Fruit fly (Drosophila melanogaster) whole organism, embryonic: ENCODE measurements around the gene CG15547.
A peak's percentile ranks its signal among the peaks of the same experiment; 100 is the strongest.

Source experiments
- ATbp ChIP-seq: fragments of 200-800 bp; sonication (Bioruptor generic); optimal IDR thresholded peaks from 2 replicates; lab custom pipeline; 2017; ENCODE audit warnings: missing biosample characterization, mild to moderate bottlenecking, missing genetic modification characterization, missing genetic modification reagents
- Ada2b ChIP-seq: fragments of 200-800 bp; sonication (Bioruptor generic); IDR thresholded peaks from 2 replicates; pipeline ENCODE4 v1.3.6; 2022; ENCODE audit warnings: missing biosample characterization, missing genetic modification characterization
- Atf-2 ChIP-seq: fragments of 200-800 bp; sonication (Bioruptor generic); optimal IDR thresholded peaks from 2 replicates; lab custom pipeline; 2016; ENCODE audit warnings: missing biosample characterization, missing genetic modification characterization
- CG1024 ChIP-seq: fragments of 200-800 bp; sonication (Bioruptor generic); IDR thresholded peaks from 2 replicates; pipeline ENCODE4 v1.3.6; 2022; ENCODE audit warnings: missing biosample characterization, missing genetic modification characterization
- CG10543 ChIP-seq: fragments of 200-800 bp; sonication (Bioruptor generic); optimal IDR thresholded peaks from 3 replicates; lab custom pipeline; 2017; ENCODE audit warnings: missing biosample characterization, mild to moderate bottlenecking, missing genetic modification characterization, moderate library complexity
- CG10959 ChIP-seq: fragments of 200-800 bp; sonication (Bioruptor generic); IDR thresholded peaks from 2 replicates; pipeline ENCODE4 v1.3.6; 2022; ENCODE audit warnings: missing biosample characterization, missing genetic modification characterization
- CG1233 ChIP-seq: fragments of 200-800 bp; sonication (Bioruptor generic); optimal IDR thresholded peaks from 4 replicates; lab custom pipeline; 2018; ENCODE audit warnings: missing biosample characterization, mild to moderate bottlenecking, missing genetic modification characterization
- CG14050 ChIP-seq: fragments of 200-800 bp; sonication (Bioruptor generic); IDR thresholded peaks from 3 replicates; pipeline ENCODE4 v1.3.6; 2022; ENCODE audit warnings: missing biosample characterization, missing genetic modification characterization
- CG14667 ChIP-seq: fragments of 200-800 bp; sonication (Bioruptor generic); IDR thresholded peaks from 2 replicates; pipeline ENCODE4 v1.3.6; 2022; ENCODE audit warnings: missing biosample characterization, missing genetic modification characterization
- CG15269 ChIP-seq: fragments of 200-800 bp; sonication (Bioruptor generic); optimal IDR thresholded peaks from 2 replicates; lab custom pipeline; 2018; ENCODE audit warnings: missing biosample characterization, mild to moderate bottlenecking, missing genetic modification characterization, moderate library complexity
- CG1647 ChIP-seq: fragments of 200-800 bp; sonication (Bioruptor generic); optimal IDR thresholded peaks from 3 replicates; lab custom pipeline; 2016; ENCODE audit warnings: missing biosample characterization, missing genetic modification characterization
- CG17802 ChIP-seq: fragments of 200-800 bp; sonication (Bioruptor generic); optimal IDR thresholded peaks from 2 replicates; lab custom pipeline; 2018; ENCODE audit warnings: missing biosample characterization, mild to moderate bottlenecking, missing genetic modification characterization, moderate library complexity
- CG18764 ChIP-seq: fragments of 200-800 bp; sonication (Bioruptor generic); optimal IDR thresholded peaks from 3 replicates; lab custom pipeline; 2016; ENCODE audit warnings: missing biosample characterization, missing genetic modification characterization
- CG2678 ChIP-seq: fragments of 200-800 bp; sonication (Bioruptor generic); optimal IDR thresholded peaks from 3 replicates; lab custom pipeline; 2019; ENCODE audit warnings: missing biosample characterization, mild to moderate bottlenecking, missing genetic modification characterization, moderate library complexity
- CG34224 ChIP-seq: fragments of 200-800 bp; sonication (Bioruptor generic); IDR thresholded peaks from 3 replicates; pipeline ENCODE4 v1.3.6; 2022; ENCODE audit warnings: missing biosample characterization, missing genetic modification characterization; ENCODE audit not compliant: partially characterized antibody
- CG34376 ChIP-seq: fragments of 200-800 bp; sonication (Bioruptor generic); optimal IDR thresholded peaks from 2 replicates; lab custom pipeline; 2018; ENCODE audit warnings: missing biosample characterization, mild to moderate bottlenecking, missing genetic modification characterization
- CG4282 ChIP-seq: fragments of 200-800 bp; sonication (Bioruptor generic); optimal IDR thresholded peaks from 2 replicates; lab custom pipeline; 2016; ENCODE audit warnings: missing biosample characterization, missing genetic modification characterization
- CG7928 ChIP-seq: fragments of 200-800 bp; sonication (Bioruptor generic); optimal IDR thresholded peaks from 2 replicates; lab custom pipeline; 2017; ENCODE audit warnings: missing biosample characterization, mild to moderate bottlenecking, missing genetic modification characterization
- CG8290 ChIP-seq, 3 experiments: fragments of 200-800 bp; sonication (Bioruptor generic); optimal IDR thresholded peaks; 2 replicates each; lab custom pipeline; 2016 to 2019; ENCODE audit warnings: missing biosample characterization in 3 of 3, missing genetic modification characterization in 3 of 3, mild to moderate bottlenecking in 2 of 3, moderate library complexity in 1 of 3
- CG8924 ChIP-seq: fragments of 200-800 bp; optimal IDR thresholded peaks from 3 replicates; lab custom pipeline; 2019; ENCODE audit warnings: missing biosample characterization, mild to moderate bottlenecking, missing genetic modification characterization, moderate library complexity
- CkIIα-i1 ChIP-seq: fragments of 200-800 bp; sonication (Bioruptor generic); IDR thresholded peaks from 2 replicates; pipeline ENCODE4 v1.3.6; 2022; ENCODE audit warnings: missing biosample characterization, missing genetic modification characterization
- CoRest ChIP-seq: fragments of 200-800 bp; sonication (Bioruptor generic); optimal IDR thresholded peaks from 3 replicates; lab custom pipeline; 2018; ENCODE audit warnings: missing biosample characterization, mild to moderate bottlenecking, missing genetic modification characterization, moderate library complexity
- Dek ChIP-seq: fragments of 200-800 bp; sonication (Bioruptor generic); optimal IDR thresholded peaks from 3 replicates; lab custom pipeline; 2019; ENCODE audit warnings: missing biosample characterization, mild to moderate bottlenecking, missing genetic modification characterization, moderate library complexity
- Ets65A ChIP-seq: fragments of 200-800 bp; sonication (Bioruptor generic); peaks from one replicate; lab custom pipeline; 2016; ENCODE audit warnings: missing biosample characterization, missing genetic modification characterization
- Fer1 ChIP-seq: fragments of 200-800 bp; sonication (Bioruptor generic); optimal IDR thresholded peaks from 2 replicates; lab custom pipeline; 2017; ENCODE audit warnings: missing biosample characterization, mild to moderate bottlenecking, missing genetic modification characterization
- Gsc ChIP-seq: fragments of 200-800 bp; sonication (Bioruptor generic); IDR thresholded peaks from 2 replicates; pipeline ENCODE4 v1.3.6; 2022; ENCODE audit warnings: missing biosample characterization, missing genetic modification characterization
- H2.0 ChIP-seq: fragments of 200-800 bp; sonication (Bioruptor generic); IDR thresholded peaks from 2 replicates; pipeline ENCODE4 v1.3.6; 2022; ENCODE audit warnings: missing biosample characterization, missing genetic modification characterization
- HLH54F ChIP-seq: fragments of 200-800 bp; sonication (Bioruptor generic); optimal IDR thresholded peaks from 3 replicates; lab custom pipeline; 2016; ENCODE audit warnings: missing biosample characterization, missing genetic modification characterization
- MTF-1 ChIP-seq: fragments of 200-800 bp; sonication (Bioruptor generic); optimal IDR thresholded peaks from 2 replicates; lab custom pipeline; 2018; ENCODE audit warnings: missing biosample characterization, mild to moderate bottlenecking, missing genetic modification characterization, borderline replicate concordance
- Opbp ChIP-seq: fragments of 200-800 bp; sonication (Bioruptor generic); IDR thresholded peaks from 3 replicates; pipeline ENCODE4 v1.3.6; 2022; ENCODE audit warnings: missing biosample characterization, missing genetic modification characterization; ENCODE audit not compliant: partially characterized antibody
- Spps ChIP-seq: fragments of 200-800 bp; sonication (Bioruptor generic); optimal IDR thresholded peaks from 2 replicates; lab custom pipeline; 2018; ENCODE audit warnings: missing biosample characterization, mild to moderate bottlenecking, missing genetic modification characterization
- al ChIP-seq: fragments of 200-800 bp; sonication (Bioruptor generic); IDR thresholded peaks from 2 replicates; pipeline ENCODE4 v1.3.6; 2022; ENCODE audit warnings: missing biosample characterization, missing genetic modification characterization
- bbx ChIP-seq: fragments of 200-800 bp; sonication (Bioruptor generic); IDR thresholded peaks from 2 replicates; pipeline ENCODE4 v1.3.6; 2022; ENCODE audit warnings: missing biosample characterization, missing genetic modification characterization; ENCODE audit not compliant: partially characterized antibody
- croc ChIP-seq: fragments of 200-800 bp; sonication (Bioruptor generic); conservative IDR thresholded peaks from 3 replicates; pipeline ENCODE4 v1.3.6; 2022; ENCODE audit warnings: missing biosample characterization, missing genetic modification characterization
- da ChIP-seq: fragments of 200-800 bp; sonication (Bioruptor generic); optimal IDR thresholded peaks from 2 replicates; lab custom pipeline; 2016; ENCODE audit warnings: missing biosample characterization, missing genetic modification characterization
- esg ChIP-seq: fragments of 200-800 bp; sonication (Bioruptor generic); conservative IDR thresholded peaks from 2 replicates; pipeline ENCODE4 v1.3.6; 2022; ENCODE audit warnings: missing biosample characterization, missing genetic modification characterization
- gt ChIP-seq: fragments of 200-800 bp; sonication (Bioruptor generic); IDR thresholded peaks from 2 replicates; pipeline ENCODE4 v1.3.6; 2022; ENCODE audit warnings: missing biosample characterization, missing genetic modification characterization
- klu ChIP-seq: fragments of 200-800 bp; sonication (Bioruptor generic); IDR thresholded peaks from 2 replicates; pipeline ENCODE4 v1.3.6; 2022; ENCODE audit warnings: missing biosample characterization, missing genetic modification characterization
- nerfin-1 ChIP-seq: fragments of 200-800 bp; sonication (Bioruptor generic); optimal IDR thresholded peaks from 3 replicates; lab custom pipeline; 2019; ENCODE audit warnings: missing biosample characterization, mild to moderate bottlenecking, missing genetic modification characterization, moderate library complexity
- pnt ChIP-seq: fragments of 200-800 bp; sonication (Bioruptor generic); optimal IDR thresholded peaks from 3 replicates; lab custom pipeline; 2016; ENCODE audit warnings: missing biosample characterization, missing genetic modification characterization
- pum ChIP-seq: fragments of 200-800 bp; sonication (Bioruptor generic); optimal IDR thresholded peaks from 2 replicates; lab custom pipeline; 2016; ENCODE audit warnings: missing biosample characterization, missing genetic modification characterization
- ro ChIP-seq: fragments of 200-800 bp; sonication (Bioruptor generic); IDR thresholded peaks from 2 replicates; pipeline ENCODE4 v1.3.6; 2022; ENCODE audit warnings: missing biosample characterization, missing genetic modification characterization
- row ChIP-seq: fragments of 200-800 bp; sonication (Bioruptor generic); IDR thresholded peaks from 3 replicates; pipeline ENCODE4 v1.3.6; 2022; ENCODE audit warnings: missing biosample characterization, missing genetic modification characterization
- schlank ChIP-seq: fragments of 200-800 bp; sonication (Bioruptor generic); optimal IDR thresholded peaks from 2 replicates; lab custom pipeline; 2018; ENCODE audit warnings: missing biosample characterization, mild to moderate bottlenecking, missing genetic modification characterization
- sd ChIP-seq: fragments of 200-800 bp; sonication (Bioruptor generic); optimal IDR thresholded peaks from 3 replicates; lab custom pipeline; 2018; ENCODE audit warnings: missing biosample characterization, mild to moderate bottlenecking, missing genetic modification characterization, moderate library complexity
- sr ChIP-seq: fragments of 200-800 bp; sonication (Bioruptor generic); IDR thresholded peaks from 3 replicates; pipeline ENCODE4 v1.3.6; 2022; ENCODE audit warnings: missing biosample characterization, missing genetic modification characterization
- tup ChIP-seq: fragments of 200-800 bp; sonication (Bioruptor generic); optimal IDR thresholded peaks from 2 replicates; lab custom pipeline; 2016; ENCODE audit warnings: missing biosample characterization, mild to moderate bottlenecking, missing genetic modification characterization, moderate library complexity
- tx ChIP-seq: fragments of 200-800 bp; sonication (Bioruptor generic); optimal IDR thresholded peaks from 2 replicates; lab custom pipeline; 2016; ENCODE audit warnings: missing biosample characterization, missing genetic modification characterization
- yki ChIP-seq: fragments of >200 bp; optimal IDR thresholded peaks from 3 replicates; lab custom pipeline; 2018

Gene CG15547

DNA sequence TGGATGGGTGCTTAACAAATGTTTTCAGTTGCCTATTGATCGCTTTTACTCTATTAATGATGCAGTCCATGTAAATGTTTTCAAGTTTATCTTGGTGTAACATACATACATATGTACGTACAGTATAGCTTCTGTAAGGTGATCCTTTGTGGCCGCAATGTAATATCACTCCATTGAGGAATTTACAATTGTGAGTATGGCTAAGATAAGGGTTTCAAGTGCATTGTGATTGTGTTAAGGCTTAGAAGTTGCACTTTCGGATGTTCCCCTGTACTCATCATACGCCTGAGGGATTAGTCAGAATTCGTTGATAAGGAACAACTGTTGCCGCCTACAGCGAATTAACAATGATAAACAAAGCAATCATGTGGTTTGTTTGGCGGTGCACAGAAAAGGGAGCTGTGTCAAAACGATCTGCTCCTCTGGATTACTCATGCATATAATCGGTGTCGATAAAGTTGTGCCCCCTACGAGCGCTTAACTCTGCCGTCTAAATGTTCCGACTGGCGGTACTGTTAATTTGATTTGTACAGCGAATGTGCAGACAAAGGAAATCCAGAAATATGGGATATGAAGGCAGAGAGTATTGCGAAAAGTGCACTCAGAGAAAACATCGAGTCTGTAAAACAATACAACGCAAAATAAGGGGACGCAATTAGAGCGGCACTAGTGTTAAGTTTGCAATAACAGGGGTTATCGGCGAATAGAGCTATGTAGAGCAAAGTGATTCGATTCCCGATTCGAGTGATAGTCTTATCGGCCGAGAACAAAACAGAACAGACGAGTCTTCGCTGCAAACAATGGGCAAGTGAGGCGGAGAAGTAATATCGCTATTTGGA lies 4.6 kb upstream of the CG15547 start (continued):
- TF ChIP-seq CG17802 (tag; lab: Kevin White, UChicago): peak; percentile 23
- peak; percentile 71 for TF ChIP-seq CG1024 (GFP tag; lab: Robert Waterston, UW)
- no peak for TF ChIP-seq CG34224 (GFP tag; lab: Robert Waterston, UW)
- TF ChIP-seq row (GFP tag; lab: Robert Waterston, UW): peak; percentile 79
- TF ChIP-seq CG14667 (GFP tag; lab: Robert Waterston, UW): peak; percentile 45
- no peak for TF ChIP-seq ro (GFP tag; lab: Robert Waterston, UW)
- peak; percentile 42 for TF ChIP-seq Gsc (GFP tag; lab: Robert Waterston, UW)
- TF ChIP-seq CG15269 (tag; lab: Kevin White, UChicago): no peak
- TF ChIP-seq HLH54F (GFP tag; lab: Kevin White, UChicago): peak; percentile 18
- TF ChIP-seq MTF-1: no peak
- TF ChIP-seq CG10959: no peak
- 0 out of 2 replicates have a peak, but pooled peaks have one; percentile 6 for TF ChIP-seq CkIIα-i1 (GFP tag; lab: Robert Waterston, UW)
- TF ChIP-seq schlank (tag; lab: Kevin White, UChicago): peak; percentile 41
- TF ChIP-seq sd: no peak
- peak; percentile 56 for TF ChIP-seq Fer1
- TF ChIP-seq CoRest: peak; percentile 60
- TF ChIP-seq da (GFP tag; lab: Kevin White, UChicago): no peak
- no peak for TF ChIP-seq yki (lab: Kevin White, UChicago)
- peak; percentile 38 for TF ChIP-seq tx (GFP tag; lab: Kevin White, UChicago)
- no peak for TF ChIP-seq bbx
- peak; percentile 52 for TF ChIP-seq pum (GFP tag; lab: Kevin White, UChicago)
- TF ChIP-seq CG8924 (tag; lab: Kevin White, UChicago): peak; percentile 52
- no peak; the same call in 1 of the 2 replicates for TF ChIP-seq gt (GFP tag; lab: Robert Waterston, UW)
- peak; percentile 77 for TF ChIP-seq CG2678 (tag; lab: Kevin White, UChicago)
- TF ChIP-seq Atf-2 (GFP tag; lab: Kevin White, UChicago): peak; percentile 60
- TF ChIP-seq nerfin-1 (tag; lab: Kevin White, UChicago): peak; percentile 41
- TF ChIP-seq Opbp (GFP tag; lab: Robert Waterston, UW): no peak
- no peak for TF ChIP-seq Spps
- no peak for TF ChIP-seq CG7928 (GFP tag; lab: Kevin White, UChicago)
- peak; percentile 27; the same call in 2 of the 3 replicates for TF ChIP-seq CG14050
- peak; percentile 40 for TF ChIP-seq CG10543
- TF ChIP-seq esg (GFP tag; lab: Robert Waterston, UW): peak; percentile 57
- peak; percentile 59; the same call in 2 of the 3 replicates for TF ChIP-seq sr (GFP tag; lab: Robert Waterston, UW)
- TF ChIP-seq Dek (tag; lab: Kevin White, UChicago): peak; percentile 55
- TF ChIP-seq CG18764 (GFP tag; lab: Kevin White, UChicago): peak; percentile 11
- TF ChIP-seq al (GFP tag; lab: Robert Waterston, UW): 0 out of 2 replicates have a peak, but pooled peaks have one; percentile 6
- TF ChIP-seq tup (GFP tag; lab: Kevin White, UChicago): peak; percentile 4
- peak; percentile 77 for TF ChIP-seq CG1647 (GFP tag; lab: Kevin White, UChicago)
- no peak for TF ChIP-seq klu
- TF ChIP-seq ATbp: peak; percentile 49
- no peak for TF ChIP-seq CG34376 (GFP tag; lab: Kevin White, UChicago)
- TF ChIP-seq CG4282 (GFP tag; lab: Kevin White, UChicago): peak; percentile 48
- peak; percentile 52 for TF ChIP-seq pnt (GFP tag; lab: Kevin White, UChicago)
- peak; percentile 74 for TF ChIP-seq H2.0 (GFP tag; lab: Robert Waterston, UW)
- TF ChIP-seq CG1233 (GFP tag; lab: Kevin White, UChicago): peak; percentile 28
- TF ChIP-seq Ada2b (GFP tag; lab: Robert Waterston, UW): peak; percentile 76
- peak; percentile 96 for TF ChIP-seq Ets65A (GFP tag; lab: Kevin White, UChicago)
- no peak for TF ChIP-seq CG8290 (GFP tag; optimal IDR thresholded peaks at IDR 0.05; lab: Kevin White, UChicago)
- TF ChIP-seq CG8290 (tag; optimal IDR thresholded peaks at IDR 0.05; lab: Kevin White, UChicago): no peak
- peak; percentile 36; the same call in 1 of the 3 replicates for TF ChIP-seq croc (GFP tag; lab: Robert Waterston, UW)
